Worm (Caenorhabditis elegans): ENCODE measurements around the gene F09E10.6.

ce11 chrX:1538830-1539229, 41.3 kb upstream of the F09E10.6 start:
- TF ChIP-seq nhr-12 (tag; optimal IDR thresholded peaks at IDR 0.05), result no peak
- no peak for TF ChIP-seq ces-1 (GFP tag; optimal IDR thresholded peaks at IDR 0.05)
- TF ChIP-seq flh-1 (GFP tag; optimal IDR thresholded peaks at IDR 0.05), result no peak
- no peak for TF ChIP-seq nhr-237 (tag; optimal IDR thresholded peaks at IDR 0.05)
- no peak for TF ChIP-seq nhr-76 (tag; optimal IDR thresholded peaks at IDR 0.05)
- no peak for TF ChIP-seq snpc-4 (tag; optimal IDR thresholded peaks at IDR 0.05)
- no peak for TF ChIP-seq sptf-1 (tag; optimal IDR thresholded peaks at IDR 0.05)
- TF ChIP-seq mep-1 (tag; optimal IDR thresholded peaks at IDR 0.05), result no peak
- TF ChIP-seq lsy-2 (tag; optimal IDR thresholded peaks at IDR 0.05), result no peak
